Worm (Caenorhabditis elegans) whole organism, early embryonic: ENCODE results near the gene srj-5.

Source experiments
- B0310.2 ChIP-seq: sonication (generic microtip); optimal IDR thresholded peaks from 2 replicates; lab custom pipeline; 2016; ENCODE audit warnings: mild to moderate bottlenecking, missing genetic modification characterization, missing compliant biosample characterization
- F13C5.2 ChIP-seq: sonication (generic microtip); optimal IDR thresholded peaks from 2 replicates; lab custom pipeline; 2017; ENCODE audit warnings: mild to moderate bottlenecking, missing genetic modification characterization, inconsistent platforms, missing compliant biosample characterization
- aly-1 ChIP-seq: sonication (generic microtip); optimal IDR thresholded peaks from 2 replicates; lab custom pipeline; 2016; ENCODE audit warnings: missing genetic modification characterization, missing compliant biosample characterization
- ama-1 ChIP-seq: fragments of 150-350 bp; optimal IDR thresholded peaks from 2 replicates; lab custom pipeline; 2014
- ceh-13 ChIP-seq: fragments of 200-800 bp; sonication (Bioruptor generic); optimal IDR thresholded peaks from 2 replicates; lab custom pipeline; 2018; ENCODE audit warnings: mild to moderate bottlenecking, missing genetic modification characterization, missing compliant biosample characterization
- ceh-36 ChIP-seq: sonication (generic microtip); optimal IDR thresholded peaks from 2 replicates; lab custom pipeline; 2016; ENCODE audit warnings: missing genetic modification characterization, inconsistent platforms, missing compliant biosample characterization
- ets-7 ChIP-seq: sonication (generic microtip); optimal IDR thresholded peaks from 2 replicates; lab custom pipeline; 2016; ENCODE audit warnings: missing genotype, missing genetic modification characterization, missing compliant biosample characterization
- flt-1 ChIP-seq: fragments of 200-800 bp; sonication (Bioruptor generic); IDR thresholded peaks from 2 replicates; pipeline ENCODE4 v1.3.6; 2022; ENCODE audit warnings: missing genetic modification characterization, missing compliant biosample characterization
- hnd-1 ChIP-seq: sonication (generic microtip); optimal IDR thresholded peaks from 2 replicates; lab custom pipeline; 2016; ENCODE audit warnings: missing genetic modification characterization, missing compliant biosample characterization
- pes-1 ChIP-seq: fragments of 200-800 bp; sonication (Bioruptor generic); IDR thresholded peaks from 2 replicates; pipeline ENCODE4 v1.3.6; 2022; ENCODE audit warnings: missing genetic modification reagents, missing genetic modification characterization, missing compliant biosample characterization
- scrt-1 ChIP-seq: fragments of 200-800 bp; sonication (Bioruptor generic); IDR thresholded peaks from 2 replicates; pipeline ENCODE4 v1.3.6; 2022; ENCODE audit warnings: missing genetic modification characterization, missing compliant biosample characterization
- tbx-11 ChIP-seq: fragments of 200-800 bp; sonication (Bioruptor generic); IDR thresholded peaks from 2 replicates; pipeline ENCODE4 v1.3.6; 2022; ENCODE audit warnings: missing genetic modification characterization, missing compliant biosample characterization
- tra-4 ChIP-seq: sonication (generic microtip); optimal IDR thresholded peaks from 2 replicates; lab custom pipeline; 2017; ENCODE audit warnings: missing genetic modification characterization, missing compliant biosample characterization

ce11 chrV:654402-654801 lies 1.6 kb upstream of the srj-5 start, which contains the start of gene srj-6:
- TF ChIP-seq aly-1 (tag; lab: Kevin White, UChicago) (no peak), tbx-11 (GFP tag; lab: Robert Waterston, UW) (no peak), hnd-1 (tag; lab: Kevin White, UChicago) (no peak), pes-1 (no peak), ama-1 (lab: Kevin White, UChicago) (no peak), B0310.2 (tag; lab: Kevin White, UChicago) (no peak), ceh-13 (no peak), tra-4 (no peak), ceh-36 (tag; lab: Kevin White, UChicago) (no peak), flt-1 (no peak), F13C5.2 (no peak), scrt-1 (no peak), ets-7 (tag; lab: Kevin White, UChicago) (no peak)
